Worm (Caenorhabditis elegans) whole organism, early embryonic: ENCODE measurements around the gene C45H4.18.
"Not testable (repeated sequence)": the region's sequence is repeated elsewhere in the genome, so short reads cannot be mapped to it uniquely, and the experiment has no call there.

Experiments used
- B0310.2 ChIP-seq: sonication (generic microtip); optimal IDR thresholded peaks from 2 replicates; lab custom pipeline; 2016; ENCODE audit warnings: mild to moderate bottlenecking, missing genetic modification characterization, missing compliant biosample characterization
- F13C5.2 ChIP-seq: sonication (generic microtip); optimal IDR thresholded peaks from 2 replicates; lab custom pipeline; 2017; ENCODE audit warnings: mild to moderate bottlenecking, missing genetic modification characterization, inconsistent platforms, missing compliant biosample characterization
- aly-1 ChIP-seq: sonication (generic microtip); optimal IDR thresholded peaks from 2 replicates; lab custom pipeline; 2016; ENCODE audit warnings: missing genetic modification characterization, missing compliant biosample characterization
- ama-1 ChIP-seq: fragments of 150-350 bp; optimal IDR thresholded peaks from 2 replicates; lab custom pipeline; 2014
- ceh-13 ChIP-seq: fragments of 200-800 bp; sonication (Bioruptor generic); optimal IDR thresholded peaks from 2 replicates; lab custom pipeline; 2018; ENCODE audit warnings: mild to moderate bottlenecking, missing genetic modification characterization, missing compliant biosample characterization
- ceh-36 ChIP-seq: sonication (generic microtip); optimal IDR thresholded peaks from 2 replicates; lab custom pipeline; 2016; ENCODE audit warnings: missing genetic modification characterization, inconsistent platforms, missing compliant biosample characterization
- ets-7 ChIP-seq: sonication (generic microtip); optimal IDR thresholded peaks from 2 replicates; lab custom pipeline; 2016; ENCODE audit warnings: missing genotype, missing genetic modification characterization, missing compliant biosample characterization
- flt-1 ChIP-seq: fragments of 200-800 bp; sonication (Bioruptor generic); IDR thresholded peaks from 2 replicates; pipeline ENCODE4 v1.3.6; 2022; ENCODE audit warnings: missing genetic modification characterization, missing compliant biosample characterization
- hmbx-1 ChIP-seq: sonication (generic microtip); optimal IDR thresholded peaks from 2 replicates; lab custom pipeline; 2016; ENCODE audit warnings: mild to moderate bottlenecking, missing genetic modification characterization, missing compliant biosample characterization
- hmg-4 ChIP-seq: fragments of 200-800 bp; sonication (Bioruptor generic); optimal IDR thresholded peaks from 2 replicates; lab custom pipeline; 2018; ENCODE audit warnings: mild to moderate bottlenecking, missing genetic modification characterization, missing compliant biosample characterization
- hnd-1 ChIP-seq: sonication (generic microtip); optimal IDR thresholded peaks from 2 replicates; lab custom pipeline; 2016; ENCODE audit warnings: missing genetic modification characterization, missing compliant biosample characterization
- pes-1 ChIP-seq: fragments of 200-800 bp; sonication (Bioruptor generic); IDR thresholded peaks from 2 replicates; pipeline ENCODE4 v1.3.6; 2022; ENCODE audit warnings: missing genetic modification reagents, missing genetic modification characterization, missing compliant biosample characterization
- scrt-1 ChIP-seq: fragments of 200-800 bp; sonication (Bioruptor generic); IDR thresholded peaks from 2 replicates; pipeline ENCODE4 v1.3.6; 2022; ENCODE audit warnings: missing genetic modification characterization, missing compliant biosample characterization
- sea-1 ChIP-seq: fragments of 200-800 bp; sonication (Bioruptor generic); conservative IDR thresholded peaks from 2 replicates; pipeline ENCODE4 v1.3.6; 2022; ENCODE audit warnings: missing genetic modification characterization, missing compliant biosample characterization
- tbx-11 ChIP-seq: fragments of 200-800 bp; sonication (Bioruptor generic); IDR thresholded peaks from 2 replicates; pipeline ENCODE4 v1.3.6; 2022; ENCODE audit warnings: missing genetic modification characterization, missing compliant biosample characterization
- tbx-37 ChIP-seq: fragments of 200-800 bp; sonication (Bioruptor generic); conservative IDR thresholded peaks from 2 replicates; pipeline ENCODE4 v1.3.6; 2022; ENCODE audit warnings: missing genetic modification reagents, missing genetic modification characterization, missing compliant biosample characterization
- tra-4 ChIP-seq: sonication (generic microtip); optimal IDR thresholded peaks from 2 replicates; lab custom pipeline; 2017; ENCODE audit warnings: missing genetic modification characterization, missing compliant biosample characterization

C45H4.18 gene

ce11 chrV:2138287-2138686 lies 37.1 kb upstream of the C45H4.18 start:
- TF ChIP-seq F13C5.2 (no peak), pes-1 (GFP tag; lab: Robert Waterston, UW) (no peak), flt-1 (GFP tag; lab: Robert Waterston, UW) (no peak), ceh-13 (GFP tag; lab: Kevin White, UChicago) (no peak), sea-1 (GFP tag; lab: Robert Waterston, UW) (no peak), hmg-4 (no peak), ama-1 (no peak), ets-7 (no peak), tra-4 (tag; lab: Kevin White, UChicago) (no peak)

- TF ChIP-seq B0310.2 (tag; lab: Kevin White, UChicago) (no peak), tbx-11 (no peak), sea-1 (GFP tag; lab: Robert Waterston, UW) (no peak), hmg-4 (no peak), ceh-36 (tag; lab: Kevin White, UChicago) (no peak), pes-1 (GFP tag; lab: Robert Waterston, UW) (no peak), hnd-1 (tag; lab: Kevin White, UChicago) (no peak), ceh-13 (GFP tag; lab: Kevin White, UChicago) (no peak), F13C5.2 (no peak), tbx-37 (GFP tag; lab: Robert Waterston, UW) (no peak), flt-1 (GFP tag; lab: Robert Waterston, UW) (no peak), hmbx-1 (tag; lab: Kevin White, UChicago) (no peak), scrt-1 (GFP tag; lab: Robert Waterston, UW) (no peak), ets-7 (no peak)
Measured at ce11 chrV:2139918-2140317, 35.4 kb upstream of the C45H4.18 start, which contains the start of gene F22F7.7. TSS of gene F22F7.7 (minus strand) at chrV:2140042.

- TF ChIP-seq flt-1 (GFP tag; lab: Robert Waterston, UW); tra-4 (tag; lab: Kevin White, UChicago); ceh-36 (tag; lab: Kevin White, UChicago): not testable (repeated sequence)
Measured at ce11 chrV:2144408-2144807, 30.9 kb upstream of the C45H4.18 start, which contains the start of gene F22F7.12. TSS of gene F22F7.12 (minus strand) at chrV:2144508.

DNA sequence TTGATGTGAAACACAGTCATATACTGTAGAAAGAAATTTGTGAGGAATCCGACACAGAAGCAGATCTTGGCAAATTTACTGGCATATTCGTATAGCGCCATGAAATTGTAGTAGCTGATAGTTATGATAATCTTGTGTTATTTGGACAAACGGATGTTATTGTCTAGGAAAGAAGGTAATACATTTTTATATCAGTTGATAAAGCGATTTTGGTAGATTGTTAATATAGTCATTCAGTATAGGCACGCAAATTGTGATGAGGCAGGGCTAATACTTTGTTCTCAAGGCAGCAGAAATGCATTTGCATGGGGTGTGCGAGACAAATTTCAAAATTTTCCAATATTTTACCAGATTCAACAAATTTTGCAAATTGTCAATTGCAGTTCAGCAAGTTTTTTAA lies 29.3 kb upstream of the C45H4.18 start, which contains the start of gene str-52:
Gene str-52 (minus strand): TSS at position 101 of the 400 bp plus-strand sequence.
- no peak for TF ChIP-seq tbx-37 (GFP tag; lab: Robert Waterston, UW)
- no peak for TF ChIP-seq B0310.2 (tag; lab: Kevin White, UChicago)
- no peak for TF ChIP-seq aly-1 (tag; lab: Kevin White, UChicago)
- no peak for TF ChIP-seq flt-1 (GFP tag; lab: Robert Waterston, UW)

- TF ChIP-seq scrt-1 (GFP tag; lab: Robert Waterston, UW), result no peak
Measured at ce11 chrV:2146795-2147194, 28.5 kb upstream of the C45H4.18 start, which contains the start of gene srbc-20. TSS of gene srbc-20 (plus strand) at chrV:2147095.

ce11 chrV:2149432-2149831 lies 25.9 kb upstream of the C45H4.18 start, which contains the start of gene C45H4.21:
TSS of gene C45H4.21 (minus strand) at chrV:2149532.
- TF ChIP-seq ceh-13 (GFP tag; lab: Kevin White, UChicago) (no peak), hmbx-1 (tag; lab: Kevin White, UChicago) (no peak), flt-1 (GFP tag; lab: Robert Waterston, UW) (no peak), sea-1 (GFP tag; lab: Robert Waterston, UW) (no peak), F13C5.2 (no peak), B0310.2 (tag; lab: Kevin White, UChicago) (no peak), pes-1 (GFP tag; lab: Robert Waterston, UW) (no peak), ama-1 (no peak), ets-7 (no peak), tbx-37 (GFP tag; lab: Robert Waterston, UW) (no peak), aly-1 (tag; lab: Kevin White, UChicago) (no peak), ceh-36 (tag; lab: Kevin White, UChicago) (no peak), hnd-1 (tag; lab: Kevin White, UChicago) (no peak), scrt-1 (GFP tag; lab: Robert Waterston, UW) (no peak), tbx-11 (no peak), hmg-4 (no peak)

ce11 chrV:2150876-2151275 lies 24.5 kb upstream of the C45H4.18 start, which contains the start of gene C45H4.13:
TSS of gene C45H4.13 (minus strand) at chrV:2150976.
- TF ChIP-seq ceh-36 (tag; lab: Kevin White, UChicago) (no peak), ama-1 (no peak), F13C5.2 (no peak), tbx-11 (no peak), ceh-13 (GFP tag; lab: Kevin White, UChicago) (no peak), hmg-4 (no peak)

ce11 chrV:2151458-2151857 lies 23.9 kb upstream of the C45H4.18 start, which contains the start of gene srbc-24:
TSS of gene srbc-24 (plus strand) at chrV:2151758.
- no peak for TF ChIP-seq tbx-11
- no peak for TF ChIP-seq tbx-37 (GFP tag; lab: Robert Waterston, UW)
- TF ChIP-seq B0310.2 (tag; lab: Kevin White, UChicago), result no peak
- TF ChIP-seq ama-1, result no peak
- no peak for TF ChIP-seq hnd-1 (tag; lab: Kevin White, UChicago)
- no peak for TF ChIP-seq tra-4 (tag; lab: Kevin White, UChicago)
- no peak for TF ChIP-seq ceh-13 (GFP tag; lab: Kevin White, UChicago)

ce11 chrV:2153274-2153673 lies 22.1 kb upstream of the C45H4.18 start, which contains the start of gene srbc-23:
TSS of gene srbc-23 (plus strand) at chrV:2153574.
- TF ChIP-seq B0310.2 (tag; lab: Kevin White, UChicago), result no peak
- no peak for TF ChIP-seq flt-1 (GFP tag; lab: Robert Waterston, UW)
- no peak for TF ChIP-seq aly-1 (tag; lab: Kevin White, UChicago)
- no peak for TF ChIP-seq ets-7
- no peak for TF ChIP-seq hnd-1 (tag; lab: Kevin White, UChicago)
- no peak for TF ChIP-seq pes-1 (GFP tag; lab: Robert Waterston, UW)
- TF ChIP-seq tbx-37 (GFP tag; lab: Robert Waterston, UW), result no peak
- TF ChIP-seq sea-1 (GFP tag; lab: Robert Waterston, UW), result no peak
- TF ChIP-seq F13C5.2, result no peak
